Fruit fly (Drosophila melanogaster): ENCODE results near the gene Alg14.

Alg14 gene

DNA sequence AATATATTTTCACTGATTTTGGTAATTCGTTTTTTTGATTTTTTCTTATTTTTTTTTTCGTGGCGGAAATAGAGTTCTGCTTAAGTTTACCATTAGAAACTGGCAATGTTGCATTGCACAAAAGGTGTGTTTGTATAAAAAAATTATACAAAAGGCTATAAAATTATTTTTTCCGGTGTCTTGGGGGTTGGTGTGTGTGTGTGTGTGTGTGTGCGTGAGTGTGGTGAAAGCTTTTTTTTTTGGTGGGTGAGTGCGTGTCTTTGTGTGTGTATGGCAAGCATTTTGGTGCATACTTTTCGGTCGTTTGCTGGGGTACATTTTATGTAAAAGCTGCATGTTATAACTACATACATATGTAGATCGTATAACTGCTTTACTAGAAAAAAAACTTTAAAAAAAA, 39.4 kb downstream of the Alg14 start (continued):
- TF ChIP-seq CG33213 (GFP tag; optimal IDR thresholded peaks at IDR 0.05) (no peak), CG4404 (GFP tag; IDR thresholded peaks at IDR 0.05) (no peak), Meics (GFP tag; optimal IDR thresholded peaks at IDR 0.05) (no peak), ara (GFP tag; IDR thresholded peaks at IDR 0.05) (no peak), CG2202 (tag; optimal IDR thresholded peaks at IDR 0.05) (no peak), CG12769 (tag; optimal IDR thresholded peaks at IDR 0.05) (no peak), Dref (GFP tag; IDR thresholded peaks at IDR 0.05) (no peak), Chrac-16 (GFP tag; optimal IDR thresholded peaks at IDR 0.05) (peak; percentile 2), CG32767 (GFP tag; IDR thresholded peaks at IDR 0.05) (0 out of 2 replicates have a peak, but pooled peaks have one; percentile 14), fu2 (GFP tag; optimal IDR thresholded peaks at IDR 0.05) (no peak), CG32532 (GFP tag; IDR thresholded peaks at IDR 0.05) (peak; percentile 25; the same call in 1 of the 2 replicates), wdn (GFP tag; IDR thresholded peaks at IDR 0.05) (no peak)
